Worm (Caenorhabditis elegans): ENCODE measurements around the gene F59A1.16.

ce11 chrV:17700728-17701262, 16.0 kb upstream of the F59A1.16 start, which contains the start of the genes Y26G10.5 and srh-32:
- no peak for TF ChIP-seq jun-1 (tag; optimal IDR thresholded peaks at IDR 0.05)
- TF ChIP-seq zip-11 (GFP tag; IDR thresholded peaks at IDR 0.05), result no peak
- TF ChIP-seq lin-39 (tag; optimal IDR thresholded peaks at IDR 0.05), result no peak
